Worm (Caenorhabditis elegans) whole organism, young adult: ENCODE results near the gene W03C9.5.

Experiments
- B0019.2 ChIP-seq: fragments of 200-800 bp; sonication (Bioruptor generic); conservative IDR thresholded peaks from 2 replicates; pipeline ENCODE4 v1.3.6; 2022; ENCODE audit warnings: missing genetic modification reagents, missing genetic modification characterization, missing compliant biosample characterization
- F57C9.4 ChIP-seq: sonication (generic microtip); optimal IDR thresholded peaks from 2 replicates; lab custom pipeline; 2017; ENCODE audit warnings: mild to moderate bottlenecking, missing genetic modification characterization, missing compliant biosample characterization
- aptf-2 ChIP-seq: fragments of 200-800 bp; sonication (Bioruptor generic); conservative IDR thresholded peaks from 2 replicates; pipeline ENCODE4 v1.3.6; 2022; ENCODE audit warnings: missing genetic modification reagents, missing genetic modification characterization, missing compliant biosample characterization
- bed-1 ChIP-seq: fragments of 200-800 bp; sonication (Bioruptor generic); IDR thresholded peaks from 2 replicates; pipeline ENCODE4 v1.3.6; 2022; ENCODE audit warnings: missing genetic modification reagents, missing genetic modification characterization, missing compliant biosample characterization
- cebp-2 ChIP-seq: fragments of 200-800 bp; sonication (Bioruptor generic); IDR thresholded peaks from 2 replicates; pipeline ENCODE4 v1.3.6; 2022; ENCODE audit warnings: missing genetic modification characterization, missing compliant biosample characterization
- ceh-27 ChIP-seq: fragments of 200-800 bp; sonication (Bioruptor generic); optimal IDR thresholded peaks from 2 replicates; lab custom pipeline; 2018; ENCODE audit warnings: mild to moderate bottlenecking, missing genetic modification characterization, moderate library complexity, missing compliant biosample characterization
- dpl-1 ChIP-seq: fragments of 150-350 bp; optimal IDR thresholded peaks from 2 replicates; lab custom pipeline; 2014; ENCODE audit warnings: missing biosample characterization, missing genetic modification reagents, missing genetic modification characterization
- efl-1 ChIP-seq: fragments of 150-350 bp; optimal IDR thresholded peaks from 2 replicates; lab custom pipeline; 2014; ENCODE audit warnings: missing biosample characterization, missing genetic modification reagents, missing genetic modification characterization
- egrh-3 ChIP-seq: fragments of 200-800 bp; sonication (Bioruptor generic); IDR thresholded peaks from 2 replicates; pipeline ENCODE4 v1.3.6; 2022; ENCODE audit warnings: missing genetic modification reagents, missing genetic modification characterization, missing compliant biosample characterization
- ekl-4 ChIP-seq: fragments of 200-800 bp; sonication (Bioruptor generic); IDR thresholded peaks from 2 replicates; pipeline ENCODE4 v1.3.6; 2022; ENCODE audit warnings: missing genetic modification reagents, missing genetic modification characterization, missing compliant biosample characterization
- gei-17 ChIP-seq: fragments of 200-800 bp; sonication (Bioruptor generic); optimal IDR thresholded peaks from 2 replicates; lab custom pipeline; 2018; ENCODE audit warnings: mild to moderate bottlenecking, missing genetic modification characterization, missing compliant biosample characterization
- hlh-12 ChIP-seq: sonication (generic microtip); optimal IDR thresholded peaks from 2 replicates; lab custom pipeline; 2016; ENCODE audit warnings: missing genetic modification characterization, missing compliant biosample characterization
- hmg-1.2 ChIP-seq: fragments of 200-800 bp; sonication (Bioruptor generic); IDR thresholded peaks from 2 replicates; pipeline ENCODE4 v1.3.6; 2022; ENCODE audit warnings: missing genetic modification reagents, missing genetic modification characterization, missing compliant biosample characterization
- hmg-20 ChIP-seq: fragments of 200-800 bp; sonication (Bioruptor generic); IDR thresholded peaks from 2 replicates; pipeline ENCODE4 v1.3.6; 2022; ENCODE audit warnings: missing genetic modification reagents, missing genetic modification characterization, missing compliant biosample characterization
- let-526 ChIP-seq: fragments of 200-800 bp; sonication (Bioruptor generic); IDR thresholded peaks from 2 replicates; pipeline ENCODE4 v1.3.6; 2022; ENCODE audit warnings: missing genetic modification reagents, missing genetic modification characterization, missing compliant biosample characterization
- let-607 ChIP-seq, 2 experiments: fragments of 200-800 bp in 1 of 2; sonication (Bioruptor generic) in 1 of 2; sonication (generic microtip) in 1 of 2; optimal IDR thresholded peaks; 2 replicates each; lab custom pipeline; 2016 to 2018; ENCODE audit warnings: mild to moderate bottlenecking in 2 of 2, missing compliant biosample characterization in 2 of 2, missing genetic modification characterization in 2 of 2, moderate library complexity in 2 of 2, missing genotype in 1 of 2
- lin-40 ChIP-seq: sonication (generic microtip); optimal IDR thresholded peaks from 2 replicates; lab custom pipeline; 2016; ENCODE audit warnings: missing genetic modification characterization, mild to moderate bottlenecking, missing compliant biosample characterization, missing genotype, missing genetic modification reagents
- lin-54 ChIP-seq: fragments of 200-800 bp; sonication (Bioruptor generic); optimal IDR thresholded peaks from 2 replicates; lab custom pipeline; 2018; ENCODE audit warnings: mild to moderate bottlenecking, missing genetic modification characterization, missing compliant biosample characterization
- mcd-1 ChIP-seq: fragments of 200-800 bp; sonication (Bioruptor generic); IDR thresholded peaks from 2 replicates; pipeline ENCODE4 v1.3.6; 2022; ENCODE audit warnings: missing genetic modification reagents, missing genetic modification characterization, missing compliant biosample characterization
- mxl-1 ChIP-seq: sonication (generic microtip); optimal IDR thresholded peaks from 2 replicates; lab custom pipeline; 2016; ENCODE audit warnings: missing genetic modification characterization, missing compliant biosample characterization
- nfyb-1 ChIP-seq: fragments of 200-800 bp; sonication (Bioruptor generic); IDR thresholded peaks from 2 replicates; pipeline ENCODE4 v1.3.6; 2022; ENCODE audit warnings: missing genetic modification reagents, missing genetic modification characterization, missing compliant biosample characterization
- nhr-80 ChIP-seq: sonication (generic microtip); optimal IDR thresholded peaks from 2 replicates; lab custom pipeline; 2016; ENCODE audit warnings: missing genetic modification characterization, missing compliant biosample characterization
- pbrm-1 ChIP-seq: fragments of 200-800 bp; sonication (Bioruptor generic); IDR thresholded peaks from 2 replicates; pipeline ENCODE4 v1.3.6; 2022; ENCODE audit warnings: missing genetic modification reagents, missing genetic modification characterization, missing compliant biosample characterization
- pha-4 ChIP-seq: fragments of 150-350 bp; sonication (generic microtip); optimal IDR thresholded peaks from 2 replicates; lab custom pipeline; 2014; ENCODE audit warnings: missing biosample characterization, missing genetic modification reagents, missing genetic modification characterization
- rcor-1 ChIP-seq: fragments of 200-800 bp; sonication (Bioruptor generic); IDR thresholded peaks from 2 replicates; pipeline ENCODE4 v1.3.6; 2022; ENCODE audit warnings: missing genetic modification reagents, missing genetic modification characterization, missing compliant biosample characterization
- snpc-1.1 ChIP-seq: sonication (generic microtip); optimal IDR thresholded peaks from 2 replicates; lab custom pipeline; 2017; ENCODE audit warnings: missing genetic modification characterization, mild to moderate bottlenecking, missing compliant biosample characterization, antibody characterized with exemption, moderate library complexity, missing genotype, missing genetic modification reagents; ENCODE audit not compliant: insufficient read depth
- snpc-3.4 ChIP-seq: sonication (generic microtip); optimal IDR thresholded peaks from 2 replicates; lab custom pipeline; 2017; ENCODE audit warnings: missing genetic modification characterization, mild to moderate bottlenecking, missing compliant biosample characterization, antibody characterized with exemption, moderate library complexity, missing genotype, missing genetic modification reagents
- snpc-4 ChIP-seq, 5 experiments: fragments of 150-350 bp in 1 of 5; sonication (generic microtip) in 4 of 5; optimal IDR thresholded peaks; 2 replicates each; lab custom pipeline; 2014 to 2018; ENCODE audit warnings: missing genetic modification characterization in 5 of 5, missing biosample characterization in 3 of 5, antibody characterized with exemption in 2 of 5, mild to moderate bottlenecking in 2 of 5, missing compliant biosample characterization in 2 of 5, missing genotype in 2 of 5, moderate library complexity in 2 of 5, missing genetic modification reagents in 1 of 5
- sptf-2 ChIP-seq: fragments of 200-800 bp; sonication (Bioruptor generic); optimal IDR thresholded peaks from 2 replicates; lab custom pipeline; 2018; ENCODE audit warnings: mild to moderate bottlenecking, missing genetic modification characterization, missing compliant biosample characterization
- tbx-9 ChIP-seq: sonication (generic microtip); optimal IDR thresholded peaks from 2 replicates; lab custom pipeline; 2016; ENCODE audit warnings: borderline replicate concordance, missing genetic modification characterization, inconsistent platforms, missing compliant biosample characterization
- zfh-2 ChIP-seq: fragments of 200-800 bp; sonication (Bioruptor generic); conservative IDR thresholded peaks from 2 replicates; pipeline ENCODE4 v1.3.6; 2022; ENCODE audit warnings: missing genetic modification reagents, missing genetic modification characterization, missing compliant biosample characterization
- zim-3 ChIP-seq: sonication (generic microtip); optimal IDR thresholded peaks from 2 replicates; lab custom pipeline; 2017; ENCODE audit warnings: mild to moderate bottlenecking, missing genetic modification characterization, moderate library complexity, missing compliant biosample characterization
- ztf-3 ChIP-seq: fragments of 200-800 bp; sonication (Bioruptor generic); optimal IDR thresholded peaks from 2 replicates; lab custom pipeline; 2018; ENCODE audit warnings: mild to moderate bottlenecking, missing genetic modification characterization, missing compliant biosample characterization
- ztf-6 ChIP-seq: fragments of 200-800 bp; sonication (Bioruptor generic); IDR thresholded peaks from 2 replicates; pipeline ENCODE4 v1.3.6; 2022; ENCODE audit warnings: missing genetic modification reagents, missing genetic modification characterization, missing compliant biosample characterization

Gene W03C9.5

ce11 chrII:11948459-11948858 lies 18.9 kb downstream of the W03C9.5 start, which contains the start of gene W03C9.8:
Gene W03C9.8 (plus strand): TSS chrII:11948759.
- TF ChIP-seq let-526 (GFP tag; lab: Robert Waterston, UW) (no peak), gei-17 (GFP tag; lab: Kevin White, UChicago) (no peak), F57C9.4 (tag; lab: Kevin White, UChicago) (no peak), zim-3 (tag; lab: Kevin White, UChicago) (no peak), sptf-2 (no peak), mxl-1 (no peak)
- TF ChIP-seq, all 124 proteins: peak for 0

- TF ChIP-seq nhr-80 (peak; percentile 54), snpc-1.1 (tag; lab: Kevin White, UChicago) (no peak)
- TF ChIP-seq, all 124 proteins: peak for 1
These were observed 31.0 kb downstream of the W03C9.5 start for ce11 chrII:11936393-11936792.

ce11 chrII:11935266-11935665 lies 32.1 kb downstream of the W03C9.5 start, which contains the start of gene lin-29:
Gene lin-29 (minus strand): TSS chrII:11935343.
- TF ChIP-seq lin-40 (tag; lab: Kevin White, UChicago) (no peak), ekl-4 (GFP tag; lab: Robert Waterston, UW) (no peak), snpc-4 (GFP tag; optimal IDR thresholded peaks at IDR 0.05; lab: Kevin White, UChicago) (no peak), snpc-4 (tag; optimal IDR thresholded peaks at IDR 0.05; lab: Kevin White, UChicago) (no peak), ztf-6 (GFP tag; lab: Robert Waterston, UW) (no peak), mcd-1 (GFP tag; lab: Robert Waterston, UW) (no peak), snpc-3.4 (tag; lab: Kevin White, UChicago) (no peak), hlh-12 (no peak), ztf-3 (GFP tag; lab: Kevin White, UChicago) (no peak), bed-1 (GFP tag; lab: Robert Waterston, UW) (no peak)

ce11 chrII:11930132-11930531 lies 37.2 kb downstream of the W03C9.5 start:
- TF ChIP-seq snpc-3.4 (tag; lab: Kevin White, UChicago) (no peak), tbx-9 (tag; lab: Kevin White, UChicago) (no peak)

ce11 chrII:11928752-11929151 lies 38.6 kb downstream of the W03C9.5 start:
- peak; percentile 42; the same call in 1 of the 2 replicates for TF ChIP-seq zfh-2 (GFP tag; lab: Robert Waterston, UW)
- TF ChIP-seq egrh-3 (GFP tag; lab: Robert Waterston, UW): 0 out of 2 replicates have a peak, but pooled peaks have one; percentile 29
- TF ChIP-seq hmg-1.2: no peak
- peak; percentile 38 for TF ChIP-seq efl-1
- peak; percentile 13 for TF ChIP-seq ceh-27 (GFP tag; lab: Kevin White, UChicago)

ce11 chrII:11926501-11926900 lies 40.8 kb downstream of the W03C9.5 start:
- no peak for TF ChIP-seq B0019.2 (GFP tag; lab: Robert Waterston, UW)
- TF ChIP-seq aptf-2: no peak
- TF ChIP-seq nfyb-1: peak; percentile 73; the same call in 1 of the 2 replicates

ce11 chrII:11925203-11925602 lies 42.1 kb downstream of the W03C9.5 start:
- TF ChIP-seq zfh-2 (GFP tag; lab: Robert Waterston, UW) (no peak), cebp-2 (GFP tag; lab: Robert Waterston, UW) (no peak), let-607 (tag; optimal IDR thresholded peaks at IDR 0.05; lab: Kevin White, UChicago) (no peak), rcor-1 (GFP tag; lab: Robert Waterston, UW) (no peak), pbrm-1 (GFP tag; lab: Robert Waterston, UW) (no peak), dpl-1 (GFP tag; lab: Kevin White, UChicago) (no peak), pha-4 (tag; lab: Kevin White, UChicago) (no peak), mxl-1 (no peak), nhr-80 (no peak), hmg-20 (GFP tag; lab: Robert Waterston, UW) (no peak), lin-54 (GFP tag; lab: Kevin White, UChicago) (no peak)
- TF ChIP-seq, all 124 proteins: peak for 0
